Fruit fly (Drosophila melanogaster): ENCODE data around the gene CG5921.

DNA sequence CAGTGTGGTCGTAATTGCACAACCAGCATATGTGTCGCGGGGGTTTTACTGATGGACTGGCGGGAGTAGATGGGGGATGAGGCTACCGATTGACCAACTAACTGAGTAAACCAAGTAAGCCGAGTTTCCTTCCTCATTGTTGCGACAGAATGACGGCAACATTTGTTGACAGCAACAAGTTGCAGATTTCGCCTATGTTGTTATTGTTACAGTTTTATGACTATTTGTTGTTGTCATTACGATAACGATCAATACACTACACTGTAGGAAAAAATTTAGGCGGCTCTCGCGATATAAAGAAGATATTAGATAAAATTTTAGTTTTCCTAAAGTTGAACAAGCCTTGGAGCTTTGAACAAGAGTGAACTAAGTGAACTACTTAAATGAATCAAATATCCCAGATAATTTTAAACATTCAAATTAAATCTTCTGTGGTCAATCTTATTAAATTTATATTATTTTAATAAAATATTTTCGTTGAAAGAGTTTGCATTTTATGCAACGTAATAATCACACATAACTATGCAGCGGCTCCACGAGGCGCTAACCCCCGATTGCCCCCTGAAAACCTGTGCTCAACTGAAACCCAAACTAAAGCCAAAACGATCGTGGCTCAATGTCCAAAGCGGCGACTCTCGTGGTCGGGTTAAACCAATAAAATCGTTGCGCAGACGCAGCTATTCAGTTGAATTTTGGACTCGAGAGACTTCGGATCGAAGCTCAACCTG, 16.8 kb downstream of the CG5921 start, which contains the start of gene CG5928:
- TF ChIP-seq Sin3A (optimal IDR thresholded peaks at IDR 0.05) (no peak), insv (optimal IDR thresholded peaks at IDR 0.05) (no peak), Myc (optimal IDR thresholded peaks at IDR 0.05) (no peak)
